Worm (Caenorhabditis elegans): ENCODE data around the gene his-16.
"Not testable (repeated sequence)": the region's sequence is repeated elsewhere in the genome, so short reads cannot be mapped to it uniquely, and the experiment has no call there.

Gene his-16

DNA sequence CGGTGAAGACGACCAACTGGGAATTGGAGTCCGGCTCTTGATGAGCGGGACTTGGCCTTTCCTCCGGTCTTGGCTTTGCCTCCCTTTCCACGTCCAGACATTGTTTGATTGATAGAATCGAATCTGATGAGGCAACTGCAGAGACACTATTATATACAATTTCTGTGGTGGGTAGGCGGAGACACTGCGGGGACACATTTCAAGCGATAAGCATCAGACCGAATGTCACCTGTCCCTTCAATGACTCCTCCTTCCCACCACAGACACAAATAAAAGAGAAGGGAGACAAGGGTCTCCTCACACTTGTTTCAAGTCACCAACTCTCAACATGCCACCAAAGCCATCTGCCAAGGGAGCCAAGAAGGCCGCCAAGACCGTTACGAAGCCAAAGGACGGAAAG lies at the start of gene his-16:
his-16 (minus strand) TSS at position 101 of the 400 bp plus-strand sequence.
- TF ChIP-seq tbx-37 (GFP tag; conservative IDR thresholded peaks at IDR 0.05); tra-4 (tag; optimal IDR thresholded peaks at IDR 0.05); ama-1 (optimal IDR thresholded peaks at IDR 0.05): not testable (repeated sequence)

DNA sequence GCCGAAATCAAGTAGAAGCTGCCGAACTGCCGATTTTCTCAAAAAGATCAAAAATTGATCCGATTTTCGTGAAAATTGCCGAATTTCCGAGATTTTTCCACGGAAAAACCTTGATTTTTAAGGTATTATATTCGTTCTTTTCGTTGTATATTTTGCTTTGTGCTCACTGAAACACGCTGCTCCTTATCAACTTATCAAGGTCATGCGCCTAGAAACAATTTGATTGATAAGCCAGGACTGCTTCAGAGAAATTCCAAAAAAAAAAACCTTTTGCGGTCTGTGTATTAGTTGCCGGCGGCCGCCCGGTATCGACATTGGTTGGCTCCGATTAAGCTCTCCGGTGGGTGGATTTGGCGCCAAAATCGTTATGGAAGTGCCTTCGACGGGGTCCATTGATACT lies 44.5 kb upstream of the his-16 start:
- no peak for TF ChIP-seq flt-1 (GFP tag; IDR thresholded peaks at IDR 0.05)
- TF ChIP-seq B0310.2 (tag; optimal IDR thresholded peaks at IDR 0.05) = no peak
- TF ChIP-seq ets-7 (tag; optimal IDR thresholded peaks at IDR 0.05) = no peak
- TF ChIP-seq hnd-1 (tag; optimal IDR thresholded peaks at IDR 0.05) = no peak
- no peak for TF ChIP-seq tbx-37 (GFP tag; conservative IDR thresholded peaks at IDR 0.05)
- TF ChIP-seq pes-1 (GFP tag; IDR thresholded peaks at IDR 0.05) = no peak
- no peak for TF ChIP-seq ceh-13 (GFP tag; optimal IDR thresholded peaks at IDR 0.05)
- TF ChIP-seq hmbx-1 (tag; optimal IDR thresholded peaks at IDR 0.05) = no peak
- no peak for TF ChIP-seq hmg-4 (GFP tag; optimal IDR thresholded peaks at IDR 0.05)
- no peak for TF ChIP-seq tra-4 (tag; optimal IDR thresholded peaks at IDR 0.05)
- TF ChIP-seq aly-1 (tag; optimal IDR thresholded peaks at IDR 0.05) = no peak
- TF ChIP-seq sea-1 (GFP tag; conservative IDR thresholded peaks at IDR 0.05) = no peak
- TF ChIP-seq ceh-36 (tag; optimal IDR thresholded peaks at IDR 0.05) = no peak
- no peak for TF ChIP-seq ama-1 (optimal IDR thresholded peaks at IDR 0.05)
- TF ChIP-seq F13C5.2 (tag; optimal IDR thresholded peaks at IDR 0.05) = no peak
- TF ChIP-seq tbx-11 (GFP tag; IDR thresholded peaks at IDR 0.05) = no peak
- no peak for TF ChIP-seq scrt-1 (GFP tag; IDR thresholded peaks at IDR 0.05)

DNA sequence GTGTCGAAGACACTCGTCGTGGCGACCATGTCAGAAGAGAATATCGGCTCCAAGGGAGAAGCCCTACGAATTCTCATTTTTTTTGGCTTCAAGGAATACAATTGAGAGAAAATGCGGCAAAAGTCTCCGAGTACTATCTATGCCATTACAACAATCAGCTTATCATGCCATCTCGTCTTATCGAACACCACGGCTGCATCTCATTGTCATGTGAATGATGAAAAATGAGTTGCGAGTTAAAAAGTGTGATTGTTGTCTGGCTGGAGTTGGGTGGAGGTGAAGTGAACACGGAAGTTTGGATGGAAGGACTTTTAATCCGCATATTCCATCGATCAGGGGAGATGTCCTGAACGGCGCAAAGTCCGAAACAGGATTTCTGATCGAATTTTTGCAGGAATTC lies 43.0 kb upstream of the his-16 start:
- no peak for TF ChIP-seq hmg-4 (GFP tag; optimal IDR thresholded peaks at IDR 0.05)

ce11 chrII:13859847-13860246 lies 41.9 kb upstream of the his-16 start:
- TF ChIP-seq sea-1 (GFP tag; conservative IDR thresholded peaks at IDR 0.05) (0 out of 2 replicates have a peak, but pooled peaks have one; percentile 7), hmg-4 (GFP tag; optimal IDR thresholded peaks at IDR 0.05) (no peak)

ce11 chrII:13858352-13858751 lies 40.4 kb upstream of the his-16 start:
- TF ChIP-seq tbx-37 (GFP tag; conservative IDR thresholded peaks at IDR 0.05) (no peak), ets-7 (tag; optimal IDR thresholded peaks at IDR 0.05) (no peak)

ce11 chrII:13855352-13855751 lies 37.4 kb upstream of the his-16 start:
- no peak for TF ChIP-seq ceh-36 (tag; optimal IDR thresholded peaks at IDR 0.05)
- no peak for TF ChIP-seq tbx-11 (GFP tag; IDR thresholded peaks at IDR 0.05)
- TF ChIP-seq hmg-4 (GFP tag; optimal IDR thresholded peaks at IDR 0.05) = no peak
- no peak for TF ChIP-seq tra-4 (tag; optimal IDR thresholded peaks at IDR 0.05)
- TF ChIP-seq flt-1 (GFP tag; IDR thresholded peaks at IDR 0.05) = no peak
- TF ChIP-seq F13C5.2 (tag; optimal IDR thresholded peaks at IDR 0.05) = no peak
- TF ChIP-seq ama-1 (optimal IDR thresholded peaks at IDR 0.05) = no peak
- no peak for TF ChIP-seq hnd-1 (tag; optimal IDR thresholded peaks at IDR 0.05)
- TF ChIP-seq B0310.2 (tag; optimal IDR thresholded peaks at IDR 0.05) = no peak
- no peak for TF ChIP-seq sea-1 (GFP tag; conservative IDR thresholded peaks at IDR 0.05)
- TF ChIP-seq hmbx-1 (tag; optimal IDR thresholded peaks at IDR 0.05) = no peak

ce11 chrII:13852004-13852403 lies 34.1 kb upstream of the his-16 start, which contains the start of gene F08G2.8:
Gene F08G2.8, plus strand, starts transcription at chrII:13852304.
- TF ChIP-seq ceh-36 (tag; optimal IDR thresholded peaks at IDR 0.05) (no peak), hmbx-1 (tag; optimal IDR thresholded peaks at IDR 0.05) (no peak)

DNA sequence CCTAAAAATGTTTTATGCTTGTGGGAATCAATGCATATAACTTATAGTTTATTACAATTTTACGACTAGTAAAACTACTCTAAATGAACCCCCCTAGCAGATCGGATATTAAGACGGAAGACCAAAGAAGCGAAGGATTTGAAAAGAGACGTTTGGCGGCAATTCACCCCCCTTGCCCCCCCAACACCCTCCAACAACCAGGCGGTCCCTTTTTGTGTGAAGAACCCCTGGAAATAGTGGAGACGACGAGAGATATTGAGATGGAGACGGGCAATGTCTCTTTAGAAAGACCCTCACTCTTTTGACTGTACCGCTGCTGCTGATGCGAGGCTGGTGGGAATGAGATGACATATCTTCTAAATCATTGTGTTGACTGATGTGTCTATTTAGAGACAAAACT lies 29.4 kb upstream of the his-16 start:
- TF ChIP-seq sea-1 (GFP tag; conservative IDR thresholded peaks at IDR 0.05) (no peak), hmg-4 (GFP tag; optimal IDR thresholded peaks at IDR 0.05) (peak; percentile 66), aly-1 (tag; optimal IDR thresholded peaks at IDR 0.05) (no peak), flt-1 (GFP tag; IDR thresholded peaks at IDR 0.05) (peak; percentile 41; the same call in 1 of the 2 replicates), ets-7 (tag; optimal IDR thresholded peaks at IDR 0.05) (no peak), ama-1 (optimal IDR thresholded peaks at IDR 0.05) (no peak), tbx-11 (GFP tag; IDR thresholded peaks at IDR 0.05) (no peak), scrt-1 (GFP tag; IDR thresholded peaks at IDR 0.05) (no peak), tbx-37 (GFP tag; conservative IDR thresholded peaks at IDR 0.05) (no peak), ceh-13 (GFP tag; optimal IDR thresholded peaks at IDR 0.05) (no peak)

DNA sequence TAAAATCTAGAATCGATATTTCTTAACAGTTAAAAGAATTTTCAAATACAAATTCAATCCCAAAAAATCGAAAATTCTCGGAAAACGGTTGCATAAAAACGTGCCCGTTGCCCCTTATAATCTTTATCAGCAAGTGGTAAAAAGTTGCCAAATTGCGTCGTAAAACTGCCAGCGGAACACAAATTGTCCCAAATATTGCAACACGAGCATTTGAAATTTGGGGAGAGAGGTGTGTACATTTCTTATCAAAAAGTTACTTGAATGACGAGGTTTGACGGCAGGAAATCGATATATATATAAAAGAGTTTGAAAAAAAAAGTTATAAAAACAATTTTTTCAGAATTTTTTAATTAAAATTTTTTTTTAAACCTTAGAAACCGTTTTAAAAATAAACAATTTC lies 28.1 kb upstream of the his-16 start:
- no peak for TF ChIP-seq tra-4 (tag; optimal IDR thresholded peaks at IDR 0.05)
- no peak for TF ChIP-seq tbx-11 (GFP tag; IDR thresholded peaks at IDR 0.05)
- TF ChIP-seq F13C5.2 (tag; optimal IDR thresholded peaks at IDR 0.05) = no peak
- no peak for TF ChIP-seq ceh-13 (GFP tag; optimal IDR thresholded peaks at IDR 0.05)
- no peak for TF ChIP-seq sea-1 (GFP tag; conservative IDR thresholded peaks at IDR 0.05)
- no peak for TF ChIP-seq hmg-4 (GFP tag; optimal IDR thresholded peaks at IDR 0.05)
- TF ChIP-seq B0310.2 (tag; optimal IDR thresholded peaks at IDR 0.05) = no peak
- TF ChIP-seq flt-1 (GFP tag; IDR thresholded peaks at IDR 0.05) = no peak
- no peak for TF ChIP-seq hnd-1 (tag; optimal IDR thresholded peaks at IDR 0.05)
- TF ChIP-seq aly-1 (tag; optimal IDR thresholded peaks at IDR 0.05) = no peak
- no peak for TF ChIP-seq tbx-37 (GFP tag; conservative IDR thresholded peaks at IDR 0.05)

Data from whole organism, early embryonic.